Fruit fly (Drosophila melanogaster) whole organism, embryonic: ENCODE data around the gene HINT1.
A peak's percentile ranks its signal among the peaks of the same experiment; 100 is the strongest.

Experiments used
- B-H2 ChIP-seq: fragments of 200-800 bp; sonication (Bioruptor generic); optimal IDR thresholded peaks from 2 replicates; lab custom pipeline; 2018; ENCODE audit warnings: missing biosample characterization, mild to moderate bottlenecking, missing genetic modification characterization
- CG10321 ChIP-seq: fragments of 200-800 bp; sonication (Bioruptor generic); IDR thresholded peaks from 2 replicates; pipeline ENCODE4 v1.3.6; 2022; ENCODE audit warnings: missing biosample characterization, missing genetic modification characterization
- CG11504 ChIP-seq: fragments of 200-800 bp; sonication (Bioruptor generic); optimal IDR thresholded peaks from 3 replicates; lab custom pipeline; 2019; ENCODE audit warnings: missing biosample characterization, mild to moderate bottlenecking, missing genetic modification characterization, moderate library complexity
- CG11560 ChIP-seq: fragments of 200-800 bp; sonication (Bioruptor generic); IDR thresholded peaks from 3 replicates; pipeline ENCODE4 v1.3.6; 2022; ENCODE audit warnings: missing biosample characterization, missing genetic modification characterization
- CG1792 ChIP-seq: fragments of 200-800 bp; sonication (Bioruptor generic); optimal IDR thresholded peaks from 2 replicates; lab custom pipeline; 2016; ENCODE audit warnings: missing biosample characterization, missing genetic modification characterization
- CG18262 ChIP-seq: fragments of 200-800 bp; optimal IDR thresholded peaks from 3 replicates; lab custom pipeline; 2019; ENCODE audit warnings: missing biosample characterization, mild to moderate bottlenecking, missing genetic modification characterization, moderate library complexity
- CG18476 ChIP-seq: fragments of 200-800 bp; sonication (Bioruptor generic); optimal IDR thresholded peaks from 2 replicates; lab custom pipeline; 2016; ENCODE audit warnings: missing biosample characterization, mild to moderate bottlenecking, missing genetic modification characterization
- CG30403 ChIP-seq: fragments of 200-800 bp; sonication (Bioruptor generic); optimal IDR thresholded peaks from 3 replicates; lab custom pipeline; 2016; ENCODE audit warnings: missing biosample characterization, missing genetic modification characterization
- CG30431 ChIP-seq: fragments of 200-800 bp; sonication (Bioruptor generic); optimal IDR thresholded peaks from 2 replicates; lab custom pipeline; 2017; ENCODE audit warnings: missing biosample characterization, missing genetic modification characterization
- CG34422 ChIP-seq: fragments of 200-800 bp; sonication (Bioruptor generic); IDR thresholded peaks from 3 replicates; pipeline ENCODE4 v1.3.6; 2022; ENCODE audit warnings: missing biosample characterization, missing genetic modification characterization
- CG3726 ChIP-seq: fragments of 200-800 bp; sonication (Bioruptor generic); IDR thresholded peaks from 3 replicates; pipeline ENCODE4, ENCODE4 v1.3.6; 2022; ENCODE audit warnings: missing biosample characterization, missing genetic modification characterization
- CG3995 ChIP-seq: fragments of 200-800 bp; sonication (Bioruptor generic); optimal IDR thresholded peaks from 3 replicates; lab custom pipeline; 2016; ENCODE audit warnings: missing biosample characterization, missing genetic modification characterization
- CG4617 ChIP-seq: fragments of 200-800 bp; sonication (Bioruptor generic); optimal IDR thresholded peaks from 3 replicates; lab custom pipeline; 2016; ENCODE audit warnings: missing biosample characterization, missing genetic modification characterization, borderline replicate concordance
- CG7372 ChIP-seq: fragments of 200-800 bp; sonication (Bioruptor generic); IDR thresholded peaks from 2 replicates; pipeline ENCODE4 v1.3.6; 2022; ENCODE audit warnings: missing biosample characterization, missing genetic modification characterization
- CG7839 ChIP-seq: fragments of 200-800 bp; sonication (Bioruptor generic); optimal IDR thresholded peaks from 3 replicates; lab custom pipeline; 2018; ENCODE audit warnings: missing biosample characterization, mild to moderate bottlenecking, missing genetic modification characterization, moderate library complexity
- CG8478 ChIP-seq: fragments of >200 bp; optimal IDR thresholded peaks from 2 replicates; lab custom pipeline; 2018
- CG9817 ChIP-seq: fragments of 200-800 bp; sonication (Bioruptor generic); optimal IDR thresholded peaks from 2 replicates; lab custom pipeline; 2018; ENCODE audit warnings: missing biosample characterization, mild to moderate bottlenecking, missing genetic modification characterization, moderate library complexity
- Camta ChIP-seq: fragments of 200-800 bp; sonication (Bioruptor generic); optimal IDR thresholded peaks from 2 replicates; lab custom pipeline; 2016; ENCODE audit warnings: missing biosample characterization, missing genetic modification characterization
- D19A ChIP-seq: fragments of 200-800 bp; optimal IDR thresholded peaks from 3 replicates; lab custom pipeline; 2019; ENCODE audit warnings: missing biosample characterization, mild to moderate bottlenecking, missing genetic modification characterization, moderate library complexity
- Deaf1 ChIP-seq: fragments of 200-800 bp; optimal IDR thresholded peaks from 3 replicates; lab custom pipeline; 2019; ENCODE audit warnings: missing biosample characterization, mild to moderate bottlenecking, missing genetic modification characterization, moderate library complexity
- Dp ChIP-seq: fragments of 200-800 bp; sonication (Bioruptor generic); optimal IDR thresholded peaks from 2 replicates; lab custom pipeline; 2018; ENCODE audit warnings: missing biosample characterization, mild to moderate bottlenecking, missing genetic modification characterization, moderate library complexity
- NC2α ChIP-seq: fragments of 200-800 bp; sonication (Bioruptor generic); optimal IDR thresholded peaks from 2 replicates; lab custom pipeline; 2016; ENCODE audit warnings: missing biosample characterization, missing genetic modification characterization
- Nf-YA ChIP-seq: fragments of 200-800 bp; sonication (Bioruptor generic); IDR thresholded peaks from 2 replicates; pipeline ENCODE4 v1.3.6; 2022; ENCODE audit warnings: missing biosample characterization, missing genetic modification characterization
- Nf-YC ChIP-seq: fragments of 200-800 bp; optimal IDR thresholded peaks from 3 replicates; lab custom pipeline; 2019; ENCODE audit warnings: missing biosample characterization, mild to moderate bottlenecking, missing genetic modification characterization, moderate library complexity
- amos ChIP-seq: fragments of 200-800 bp; sonication (Bioruptor generic); IDR thresholded peaks from 2 replicates; pipeline ENCODE4 v1.3.6; 2022; ENCODE audit warnings: missing biosample characterization, missing genetic modification characterization; ENCODE audit not compliant: partially characterized antibody
- chinmo ChIP-seq: fragments of 200-800 bp; sonication (Bioruptor generic); IDR thresholded peaks from 4 replicates; pipeline ENCODE4 v1.3.6; 2022; ENCODE audit warnings: missing biosample characterization, missing genetic modification characterization; ENCODE audit not compliant: partially characterized antibody
- dan ChIP-seq: fragments of 200-800 bp; sonication (Bioruptor generic); IDR thresholded peaks from 2 replicates; pipeline ENCODE4 v1.3.6; 2022; ENCODE audit warnings: missing biosample characterization, missing genetic modification characterization
- emc ChIP-seq: fragments of 200-800 bp; sonication (Bioruptor generic); optimal IDR thresholded peaks from 2 replicates; lab custom pipeline; 2016; ENCODE audit warnings: missing biosample characterization, missing genetic modification characterization
- fd64A ChIP-seq: fragments of 200-800 bp; sonication (Bioruptor generic); optimal IDR thresholded peaks from 3 replicates; lab custom pipeline; 2018; ENCODE audit warnings: missing biosample characterization, mild to moderate bottlenecking, missing genetic modification characterization
- fd96Cb ChIP-seq: fragments of 200-800 bp; sonication (Bioruptor generic); optimal IDR thresholded peaks from 2 replicates; lab custom pipeline; 2018; ENCODE audit warnings: missing biosample characterization, mild to moderate bottlenecking, missing genetic modification characterization, moderate library complexity
- gem ChIP-seq: fragments of 200-800 bp; sonication (Bioruptor generic); optimal IDR thresholded peaks from 2 replicates; lab custom pipeline; 2019; ENCODE audit warnings: missing biosample characterization, mild to moderate bottlenecking, missing genetic modification characterization, moderate library complexity
- lov ChIP-seq, 2 experiments: fragments of 200-800 bp in 1 of 2; fragments of >200 bp in 1 of 2; sonication (Bioruptor generic) in 1 of 2; IDR thresholded peaks in 1 of 2; optimal IDR thresholded peaks in 1 of 2; 2 replicates in 1 of 2; 3 replicates in 1 of 2; pipeline versions ENCODE4 v1.3.6 to Lab custom; 2017 to 2022; ENCODE audit warnings: missing biosample characterization in 1 of 2, missing genetic modification characterization in 1 of 2
- nom ChIP-seq: fragments of 200-800 bp; sonication (Bioruptor generic); optimal IDR thresholded peaks from 2 replicates; lab custom pipeline; 2017; ENCODE audit warnings: missing biosample characterization, missing genetic modification characterization, mild to moderate bottlenecking, moderate library complexity, missing genetic modification reagents
- pho ChIP-seq: fragments of 200-800 bp; sonication (Bioruptor generic); optimal IDR thresholded peaks from 2 replicates; lab custom pipeline; 2016; ENCODE audit warnings: missing biosample characterization, missing genetic modification characterization
- pita ChIP-seq: fragments of 200-800 bp; sonication (Bioruptor generic); optimal IDR thresholded peaks from 2 replicates; lab custom pipeline; 2017; ENCODE audit warnings: missing biosample characterization, mild to moderate bottlenecking, missing genetic modification characterization
- slbo ChIP-seq: fragments of 200-800 bp; sonication (Bioruptor generic); IDR thresholded peaks from 2 replicates; pipeline ENCODE4 v1.3.6; 2022; ENCODE audit warnings: missing biosample characterization, missing genetic modification characterization
- tin ChIP-seq: fragments of 200-800 bp; sonication (Bioruptor generic); optimal IDR thresholded peaks from 3 replicates; lab custom pipeline; 2016; ENCODE audit warnings: missing biosample characterization, missing genetic modification characterization
- trem ChIP-seq: fragments of 200-800 bp; optimal IDR thresholded peaks from 3 replicates; lab custom pipeline; 2019; ENCODE audit warnings: missing biosample characterization, mild to moderate bottlenecking, missing genetic modification characterization, moderate library complexity
- vvl ChIP-seq: fragments of 200-800 bp; sonication (Bioruptor generic); IDR thresholded peaks from 2 replicates; pipeline ENCODE4 v1.3.6; 2022; ENCODE audit warnings: missing biosample characterization, missing genetic modification characterization
- z ChIP-seq: fragments of 200-800 bp; sonication (Bioruptor generic); IDR thresholded peaks from 3 replicates; pipeline ENCODE4 v1.3.6; 2022; ENCODE audit warnings: missing biosample characterization, missing genetic modification characterization
- zfh1 ChIP-seq: fragments of 200-800 bp; sonication (Bioruptor generic); IDR thresholded peaks from 3 replicates; pipeline ENCODE4 v1.3.6; 2022; ENCODE audit warnings: missing biosample characterization, missing genetic modification characterization

HINT1 gene

DNA sequence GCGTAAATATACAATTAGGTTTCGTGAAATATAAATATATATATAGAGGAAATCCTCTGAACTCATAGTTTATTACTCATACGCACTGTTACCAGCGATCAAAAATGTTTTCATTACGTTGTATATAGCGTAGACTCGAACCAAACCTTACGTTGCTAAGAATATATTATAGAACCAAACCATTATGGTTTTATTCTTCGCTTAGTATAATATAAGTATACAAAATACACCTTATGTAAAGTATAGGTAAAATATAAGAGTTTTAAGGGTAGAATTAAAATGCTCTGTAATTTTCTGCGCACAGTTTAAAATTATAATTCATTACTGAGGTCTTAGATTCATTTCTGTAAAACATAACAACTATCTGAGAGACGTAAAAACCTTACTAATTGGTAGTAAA is 45.5 kb upstream of the HINT1 start (continued):
- TF ChIP-seq CG4617 (no peak), fd64A (GFP tag; lab: Kevin White, UChicago) (no peak), pho (GFP tag; lab: Kevin White, UChicago) (no peak), CG30403 (GFP tag; lab: Kevin White, UChicago) (no peak), Nf-YC (tag; lab: Kevin White, UChicago) (no peak), CG9817 (no peak), Deaf1 (tag; lab: Kevin White, UChicago) (no peak), slbo (GFP tag; lab: Robert Waterston, UW) (no peak), CG30431 (GFP tag; lab: Kevin White, UChicago) (no peak), amos (GFP tag; lab: Robert Waterston, UW) (peak; percentile 44), nom (GFP tag; lab: Kevin White, UChicago) (no peak), lov (optimal IDR thresholded peaks at IDR 0.05; lab: Kevin White, UChicago) (no peak), lov (GFP tag; IDR thresholded peaks at IDR 0.05; lab: Robert Waterston, UW) (no peak), CG7372 (GFP tag; lab: Robert Waterston, UW) (peak; percentile 84), CG34422 (GFP tag; lab: Robert Waterston, UW) (no peak), CG11504 (tag; lab: Kevin White, UChicago) (peak; percentile 19), chinmo (no peak), vvl (no peak), trem (tag; lab: Kevin White, UChicago) (peak; percentile 6), NC2α (no peak), pita (peak; percentile 59), tin (GFP tag; lab: Kevin White, UChicago) (no peak), D19A (no peak), CG18476 (no peak), CG3995 (no peak), Dp (GFP tag; lab: Kevin White, UChicago) (no peak), CG7839 (tag; lab: Kevin White, UChicago) (no peak), emc (no peak), CG11560 (tag; lab: Robert Waterston, UW) (no peak), fd96Cb (tag; lab: Kevin White, UChicago) (no peak), z (GFP tag; lab: Robert Waterston, UW) (no peak), gem (peak; percentile 6), Camta (no peak), zfh1 (GFP tag; lab: Robert Waterston, UW) (no peak), CG3726 (GFP tag; lab: Robert Waterston, UW) (no peak), dan (GFP tag; lab: Robert Waterston, UW) (no peak), CG10321 (no peak), CG1792 (GFP tag; lab: Kevin White, UChicago) (no peak), B-H2 (no peak), CG8478 (lab: Kevin White, UChicago) (no peak)

DNA sequence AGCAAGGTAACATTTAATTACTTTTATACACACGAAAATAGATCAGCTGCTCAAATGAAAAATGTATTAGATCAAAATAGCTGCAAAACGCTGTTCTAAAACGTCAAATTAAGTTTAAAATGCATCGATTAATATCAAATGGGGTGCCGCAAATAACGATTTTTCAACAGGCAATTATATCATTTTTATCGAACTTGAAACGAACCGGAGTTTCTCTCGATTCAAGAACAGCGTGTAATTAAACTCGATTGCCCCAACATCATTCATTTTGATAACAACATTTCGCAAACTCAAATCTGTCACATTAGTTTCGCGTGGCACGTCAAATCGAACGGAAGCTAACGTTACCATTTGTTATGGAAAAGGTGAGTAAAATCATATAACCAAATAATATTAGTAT is 44.6 kb upstream of the HINT1 start, which contains the start of gene CG31689:
Gene CG31689 (plus strand): TSS at position 301 of the 400 bp plus-strand sequence.
- TF ChIP-seq Nf-YA (GFP tag; lab: Robert Waterston, UW) (no peak), CG18262 (tag; lab: Kevin White, UChicago) (no peak)
- TF ChIP-seq, all 482 proteins: peak for 0
